Worm (Caenorhabditis elegans) whole organism, L3 larva: Measurements from ENCODE around the gene ptr-20.

Experiments
- ZK546.5 ChIP-seq: sonication (generic microtip); optimal IDR thresholded peaks from 2 replicates; lab custom pipeline; 2017; ENCODE audit warnings: missing biosample characterization, missing genetic modification characterization
- ama-1 ChIP-seq: fragments of 150-350 bp; optimal IDR thresholded peaks from 2 replicates; lab custom pipeline; 2018
- ceh-16 ChIP-seq: sonication (generic microtip); optimal IDR thresholded peaks from 2 replicates; lab custom pipeline; 2017; ENCODE audit warnings: missing biosample characterization, missing genetic modification characterization
- ceh-82 ChIP-seq: fragments of 150-350 bp; optimal IDR thresholded peaks from 2 replicates; lab custom pipeline; 2014; ENCODE audit warnings: missing biosample characterization, missing genetic modification characterization
- ceh-9 ChIP-seq: sonication (generic microtip); optimal IDR thresholded peaks from 2 replicates; lab custom pipeline; 2018; ENCODE audit warnings: missing biosample characterization, missing genetic modification characterization
- daf-12 ChIP-seq: fragments of 150-350 bp; optimal IDR thresholded peaks from 2 replicates; lab custom pipeline; 2014; ENCODE audit warnings: missing biosample characterization, missing genetic modification reagents, missing genetic modification characterization
- egl-27 ChIP-seq: sonication (generic microtip); optimal IDR thresholded peaks from 4 replicates; lab custom pipeline; 2017; ENCODE audit warnings: missing biosample characterization, missing genetic modification reagents, missing genetic modification characterization
- egl-5 ChIP-seq: fragments of 150-350 bp; optimal IDR thresholded peaks from 2 replicates; lab custom pipeline; 2017; ENCODE audit warnings: missing biosample characterization, missing genetic modification reagents, missing genetic modification characterization, inconsistent platforms
- elt-1 ChIP-seq: fragments of 150-350 bp; optimal IDR thresholded peaks from 2 replicates; lab custom pipeline; 2014; ENCODE audit warnings: missing biosample characterization, missing genetic modification characterization
- elt-2 ChIP-seq: sonication (generic microtip); optimal IDR thresholded peaks from 2 replicates; lab custom pipeline; 2016; ENCODE audit warnings: missing genetic modification reagents, mild to moderate bottlenecking, missing genetic modification characterization, missing compliant biosample characterization
- eor-1 ChIP-seq, 2 experiments: fragments of 150-350 bp; optimal IDR thresholded peaks; 2 replicates each; lab custom pipeline; 2014 to 2018; ENCODE audit warnings: missing biosample characterization in 2 of 2, missing genetic modification characterization in 2 of 2
- fkh-10 ChIP-seq: sonication (generic microtip); optimal IDR thresholded peaks from 2 replicates; lab custom pipeline; 2017; ENCODE audit warnings: missing biosample characterization, missing genetic modification reagents, missing genetic modification characterization
- fkh-2 ChIP-seq: fragments of 150-350 bp; optimal IDR thresholded peaks from 2 replicates; lab custom pipeline; 2014; ENCODE audit warnings: missing biosample characterization, missing genetic modification reagents, missing genetic modification characterization
- fos-1 ChIP-seq: fragments of 150-350 bp; optimal IDR thresholded peaks from 2 replicates; lab custom pipeline; 2014; ENCODE audit warnings: missing biosample characterization, missing genetic modification characterization
- hmg-11 ChIP-seq: sonication (generic microtip); optimal IDR thresholded peaks from 2 replicates; lab custom pipeline; 2016; ENCODE audit warnings: missing genetic modification characterization, missing compliant biosample characterization
- jun-1 ChIP-seq: fragments of 150-350 bp; optimal IDR thresholded peaks from 2 replicates; lab custom pipeline; 2014; ENCODE audit warnings: missing biosample characterization, missing genetic modification reagents, missing genetic modification characterization
- lsy-12 ChIP-seq: sonication (generic microtip); optimal IDR thresholded peaks from 2 replicates; lab custom pipeline; 2016; ENCODE audit warnings: mild to moderate bottlenecking, missing genetic modification characterization, missing compliant biosample characterization
- mdl-1 ChIP-seq: fragments of 150-350 bp; optimal IDR thresholded peaks from 2 replicates; lab custom pipeline; 2014; ENCODE audit warnings: missing biosample characterization, missing genetic modification characterization
- mml-1 ChIP-seq: fragments of 150-350 bp; sonication (generic microtip); optimal IDR thresholded peaks from 3 replicates; lab custom pipeline; 2014; ENCODE audit warnings: missing biosample characterization, missing genetic modification characterization
- nfya-1 ChIP-seq: sonication (generic microtip); optimal IDR thresholded peaks from 2 replicates; lab custom pipeline; 2017; ENCODE audit warnings: missing genetic modification characterization, mild to moderate bottlenecking, missing compliant biosample characterization, antibody characterized with exemption, moderate library complexity; ENCODE audit not compliant: insufficient read depth
- nhr-11 ChIP-seq: fragments of 150-350 bp; optimal IDR thresholded peaks from 2 replicates; lab custom pipeline; 2014; ENCODE audit warnings: missing biosample characterization, missing genetic modification characterization
- nhr-12 ChIP-seq: fragments of 150-350 bp; optimal IDR thresholded peaks from 2 replicates; lab custom pipeline; 2014; ENCODE audit warnings: missing biosample characterization, missing genetic modification characterization
- nhr-23 ChIP-seq: fragments of 150-350 bp; optimal IDR thresholded peaks from 2 replicates; lab custom pipeline; 2014; ENCODE audit warnings: missing biosample characterization, missing genetic modification reagents, missing genetic modification characterization
- nhr-237 ChIP-seq: fragments of 150-350 bp; optimal IDR thresholded peaks from 2 replicates; lab custom pipeline; 2014; ENCODE audit warnings: missing biosample characterization, missing genetic modification characterization
- nhr-25 ChIP-seq: sonication (generic microtip); optimal IDR thresholded peaks from 2 replicates; lab custom pipeline; 2017; ENCODE audit warnings: missing biosample characterization, missing genetic modification characterization
- nhr-43 ChIP-seq: sonication (generic microtip); optimal IDR thresholded peaks from 2 replicates; lab custom pipeline; 2016; ENCODE audit warnings: mild to moderate bottlenecking, missing genetic modification characterization, missing compliant biosample characterization; ENCODE audit not compliant: poor library complexity, severe bottlenecking
- nhr-67 ChIP-seq: fragments of 150-350 bp; optimal IDR thresholded peaks from 2 replicates; lab custom pipeline; 2014; ENCODE audit warnings: missing biosample characterization, missing genetic modification characterization
- nhr-76 ChIP-seq: fragments of 150-350 bp; sonication (generic microtip); optimal IDR thresholded peaks from 5 replicates; lab custom pipeline; 2014; ENCODE audit warnings: missing biosample characterization, missing genetic modification characterization
- nhr-77 ChIP-seq: fragments of 150-350 bp; optimal IDR thresholded peaks from 2 replicates; lab custom pipeline; 2014; ENCODE audit warnings: missing biosample characterization, missing genetic modification characterization
- pha-4 ChIP-seq: fragments of 150-350 bp; optimal IDR thresholded peaks from 2 replicates; lab custom pipeline; 2014; ENCODE audit warnings: missing biosample characterization, missing genetic modification reagents, missing genetic modification characterization
- pqm-1 ChIP-seq: fragments of 150-350 bp; optimal IDR thresholded peaks from 2 replicates; lab custom pipeline; 2017; ENCODE audit warnings: missing biosample characterization, missing genetic modification characterization, inconsistent platforms
- sea-2 ChIP-seq: fragments of 150-350 bp; sonication (generic microtip); optimal IDR thresholded peaks from 4 replicates; lab custom pipeline; 2014; ENCODE audit warnings: missing biosample characterization, missing genetic modification reagents, missing genetic modification characterization
- skn-1 ChIP-seq: fragments of 150-350 bp; optimal IDR thresholded peaks from 2 replicates; lab custom pipeline; 2014; ENCODE audit warnings: missing biosample characterization, missing genetic modification characterization
- snpc-4 ChIP-seq: fragments of 150-350 bp; optimal IDR thresholded peaks from 2 replicates; lab custom pipeline; 2014; ENCODE audit warnings: missing biosample characterization, missing genetic modification characterization
- tbx-2 ChIP-seq: sonication (generic microtip); optimal IDR thresholded peaks from 2 replicates; lab custom pipeline; 2016; ENCODE audit warnings: mild to moderate bottlenecking, missing genetic modification characterization, missing compliant biosample characterization
- unc-39 ChIP-seq: sonication (generic microtip); optimal IDR thresholded peaks from 4 replicates; lab custom pipeline; 2017; ENCODE audit warnings: missing biosample characterization, missing genetic modification characterization
- zag-1 ChIP-seq: fragments of 150-350 bp; optimal IDR thresholded peaks from 2 replicates; lab custom pipeline; 2014; ENCODE audit warnings: missing biosample characterization, missing genetic modification characterization
- ztf-4 ChIP-seq: fragments of 150-350 bp; optimal IDR thresholded peaks from 2 replicates; lab custom pipeline; 2014; ENCODE audit warnings: missing biosample characterization, missing genetic modification characterization

Gene ptr-20

ce11 chrII:15193961-15194360 lies 36.0 kb downstream of the ptr-20 start (continued):
- TF ChIP-seq ceh-82 (tag; lab: Kevin White, UChicago): no peak
- TF ChIP-seq ztf-4: no peak
- TF ChIP-seq nhr-67 (tag; lab: Kevin White, UChicago): no peak
- TF ChIP-seq lsy-12 (tag; lab: Kevin White, UChicago): no peak
- peak; percentile 69 for TF ChIP-seq pha-4 (tag; lab: Kevin White, UChicago)
- no peak for TF ChIP-seq fkh-2
- no peak for TF ChIP-seq tbx-2 (tag; lab: Kevin White, UChicago)
- no peak for TF ChIP-seq egl-5 (tag; lab: Kevin White, UChicago)
- peak; percentile 21 for TF ChIP-seq snpc-4 (tag; lab: Kevin White, UChicago)

- TF ChIP-seq pha-4 (tag; lab: Kevin White, UChicago) (peak; percentile 31), nhr-77 (tag; lab: Kevin White, UChicago) (no peak), elt-2 (tag; lab: Kevin White, UChicago) (peak; percentile 9), egl-5 (tag; lab: Kevin White, UChicago) (no peak), fkh-10 (no peak), snpc-4 (tag; lab: Kevin White, UChicago) (no peak)
These were observed 37.4 kb downstream of the ptr-20 start for ce11 chrII:15195346-15195745.

- TF ChIP-seq mdl-1 (no peak), hmg-11 (tag; lab: Kevin White, UChicago) (no peak), zag-1 (tag; lab: Kevin White, UChicago) (no peak), nhr-67 (tag; lab: Kevin White, UChicago) (no peak)
These were observed 38.5 kb downstream of the ptr-20 start, which contains the start of gene spsb-1 for ce11 chrII:15196433-15196832. Gene spsb-1 (plus strand): TSS chrII:15196733.

ce11 chrII:15197500-15197899 lies 39.5 kb downstream of the ptr-20 start:
- TF ChIP-seq mdl-1 (no peak), skn-1 (no peak), nhr-76 (tag; lab: Kevin White, UChicago) (no peak), fos-1 (tag; lab: Kevin White, UChicago) (no peak), ztf-4 (no peak), daf-12 (tag; lab: Kevin White, UChicago) (no peak), ceh-9 (tag; lab: Kevin White, UChicago) (no peak), hmg-11 (tag; lab: Kevin White, UChicago) (no peak), nhr-67 (tag; lab: Kevin White, UChicago) (no peak), nfya-1 (tag; lab: Kevin White, UChicago) (no peak), unc-39 (tag; lab: Kevin White, UChicago) (no peak), nhr-77 (tag; lab: Kevin White, UChicago) (no peak), elt-1 (tag; lab: Kevin White, UChicago) (no peak), nhr-237 (tag; lab: Kevin White, UChicago) (no peak), ama-1 (lab: Kevin White, UChicago) (peak; percentile 10), nhr-43 (tag; lab: Kevin White, UChicago) (no peak), mml-1 (no peak), ceh-82 (tag; lab: Kevin White, UChicago) (no peak), nhr-23 (tag; lab: Kevin White, UChicago) (no peak), pha-4 (tag; lab: Kevin White, UChicago) (peak; percentile 3), tbx-2 (tag; lab: Kevin White, UChicago) (no peak), pqm-1 (peak; percentile 64), ZK546.5 (tag; lab: Kevin White, UChicago) (no peak), sea-2 (GFP tag; lab: Kevin White, UChicago) (no peak), nhr-12 (tag; lab: Kevin White, UChicago) (no peak), nhr-25 (no peak), elt-2 (tag; lab: Kevin White, UChicago) (peak; percentile 61), jun-1 (tag; lab: Kevin White, UChicago) (no peak), nhr-11 (tag; lab: Kevin White, UChicago) (no peak), ceh-16 (tag; lab: Kevin White, UChicago) (no peak), eor-1 (tag; optimal IDR thresholded peaks at IDR 0.05; lab: Kevin White, UChicago) (no peak), egl-5 (tag; lab: Kevin White, UChicago) (no peak), egl-27 (tag; lab: Kevin White, UChicago) (no peak)
- TF ChIP-seq, all 47 proteins: peak for 4
